Fruit fly (Drosophila melanogaster) whole organism, embryonic: ENCODE results near the gene mib2.
A peak's percentile ranks its signal among the peaks of the same experiment; 100 is the strongest.

Experiments
- CG11696 ChIP-seq: fragments of 200-800 bp; sonication (Bioruptor generic); IDR thresholded peaks from 2 replicates; pipeline ENCODE4 v1.3.6; 2022; ENCODE audit warnings: missing biosample characterization, missing genetic modification characterization
- CG17385 ChIP-seq: fragments of 200-800 bp; sonication (Bioruptor generic); optimal IDR thresholded peaks from 3 replicates; lab custom pipeline; 2018; ENCODE audit warnings: missing biosample characterization, mild to moderate bottlenecking, missing genetic modification characterization
- CG18262 ChIP-seq: fragments of 200-800 bp; optimal IDR thresholded peaks from 3 replicates; lab custom pipeline; 2019; ENCODE audit warnings: missing biosample characterization, mild to moderate bottlenecking, missing genetic modification characterization, moderate library complexity
- CG6791 ChIP-seq: fragments of 200-800 bp; sonication (Bioruptor generic); IDR thresholded peaks from 3 replicates; pipeline ENCODE4 v1.3.6; 2022; ENCODE audit warnings: missing biosample characterization, missing genetic modification characterization; ENCODE audit not compliant: partially characterized antibody
- CG8281 ChIP-seq: fragments of 200-800 bp; sonication (Bioruptor generic); optimal IDR thresholded peaks from 2 replicates; lab custom pipeline; 2018; ENCODE audit warnings: missing biosample characterization, mild to moderate bottlenecking, missing genetic modification characterization, moderate library complexity
- Gug ChIP-seq: fragments of 200-800 bp; sonication (Bioruptor generic); IDR thresholded peaks from 4 replicates; pipeline ENCODE4 v1.3.6; 2022; ENCODE audit warnings: missing biosample characterization, missing genetic modification characterization
- Lhr ChIP-seq: fragments of 200-800 bp; sonication (Bioruptor generic); optimal IDR thresholded peaks from 3 replicates; lab custom pipeline; 2017; ENCODE audit warnings: mild to moderate bottlenecking, missing biosample characterization, missing genetic modification reagents, missing genetic modification characterization
- Nf-YC ChIP-seq: fragments of 200-800 bp; optimal IDR thresholded peaks from 3 replicates; lab custom pipeline; 2019; ENCODE audit warnings: missing biosample characterization, mild to moderate bottlenecking, missing genetic modification characterization, moderate library complexity
- Taf1 ChIP-seq: fragments of 200-800 bp; sonication (Bioruptor generic); IDR thresholded peaks from 2 replicates; pipeline ENCODE4 v1.3.6; 2022; ENCODE audit warnings: missing biosample characterization, missing genetic modification characterization
- lbe ChIP-seq: fragments of 200-800 bp; sonication (Bioruptor generic); optimal IDR thresholded peaks from 2 replicates; lab custom pipeline; 2016; ENCODE audit warnings: missing biosample characterization, mild to moderate bottlenecking, missing genetic modification characterization

- TF ChIP-seq CG18262 (peak; percentile 85), lbe (GFP tag; lab: Kevin White, UChicago) (peak; percentile 86), Taf1 (peak; percentile 50; the same call in 1 of the 2 replicates), CG11696 (GFP tag; lab: Robert Waterston, UW) (peak; percentile 74), Lhr (GFP tag; lab: Kevin White, UChicago) (peak; percentile 34), CG6791 (GFP tag; lab: Robert Waterston, UW) (peak; percentile 71), Gug (GFP tag; lab: Robert Waterston, UW) (peak; percentile 57; the same call in 3 of the 4 replicates), Nf-YC (tag; lab: Kevin White, UChicago) (peak; percentile 67), CG17385 (GFP tag; lab: Kevin White, UChicago) (peak; percentile 97), CG8281 (tag; lab: Kevin White, UChicago) (no peak)
These were observed 17.4 kb downstream of the mib2 start, which contains the start of gene Rpn3 for dm6 chr2L:19051534-19052100.
